Worm (Caenorhabditis elegans): ENCODE results near the gene prx-13.

ce11 chrII:7289923-7290476 lies 38.2 kb upstream of the prx-13 start, which contains the start of gene C30G12.2:
- TF ChIP-seq mdl-1 (tag; optimal IDR thresholded peaks at IDR 0.05) = no peak
- peak; percentile 92 for TF ChIP-seq pqm-1 (tag; optimal IDR thresholded peaks at IDR 0.05)
- no peak for TF ChIP-seq egl-5 (tag; optimal IDR thresholded peaks at IDR 0.05)
- no peak for TF ChIP-seq nhr-11 (tag; optimal IDR thresholded peaks at IDR 0.05)

Data from whole organism, L3 larva.